Fruit fly (Drosophila melanogaster): ENCODE results near the gene gdrd.

The gdrd gene

dm6 chr3L:14661567-14662258, 29.4 kb upstream of the gdrd start (continued):
- no peak for TF ChIP-seq ac (GFP tag; optimal IDR thresholded peaks at IDR 0.05)
- TF ChIP-seq CG30403 (GFP tag; optimal IDR thresholded peaks at IDR 0.05): peak; percentile 78
- TF ChIP-seq Ets65A (GFP tag): peak; percentile 95
- peak; percentile 76 for TF ChIP-seq HmgZ (tag; optimal IDR thresholded peaks at IDR 0.05)
- TF ChIP-seq nmo (GFP tag; optimal IDR thresholded peaks at IDR 0.05): peak; percentile 78
- peak; percentile 7 for TF ChIP-seq MESR4 (GFP tag; optimal IDR thresholded peaks at IDR 0.05)
- peak; percentile 68; the same call in 2 of the 3 replicates for TF ChIP-seq Optix (GFP tag; IDR thresholded peaks at IDR 0.05)
- TF ChIP-seq CG42726 (GFP tag; IDR thresholded peaks at IDR 0.05; ENCODE audit: partially characterized antibody): no peak
- peak; percentile 59 for TF ChIP-seq Ravus (GFP tag; IDR thresholded peaks at IDR 0.05)
- peak; percentile 72 for TF ChIP-seq CG13624 (GFP tag; optimal IDR thresholded peaks at IDR 0.05)
- peak; percentile 75 for TF ChIP-seq Oaz (GFP tag; IDR thresholded peaks at IDR 0.05)
- TF ChIP-seq CG7357 (GFP tag; IDR thresholded peaks at IDR 0.05): peak; percentile 76; the same call in 2 of the 3 replicates
- TF ChIP-seq CG1832 (GFP tag; optimal IDR thresholded peaks at IDR 0.05): no peak
- peak; percentile 64 for TF ChIP-seq CG10654 (GFP tag; optimal IDR thresholded peaks at IDR 0.05)
- peak; percentile 85 for TF ChIP-seq CG10366 (GFP tag; IDR thresholded peaks at IDR 0.05)
- TF ChIP-seq otp (GFP tag; IDR thresholded peaks at IDR 0.05): peak; percentile 75
- TF ChIP-seq abd-A (tag; optimal IDR thresholded peaks at IDR 0.05): peak; percentile 98
- TF ChIP-seq zen2 (GFP tag; IDR thresholded peaks at IDR 0.05; ENCODE audit: partially characterized antibody): no peak
- TF ChIP-seq scrt (GFP tag; optimal IDR thresholded peaks at IDR 0.05): peak; percentile 78
- peak; percentile 70 for TF ChIP-seq Ssrp (tag; optimal IDR thresholded peaks at IDR 0.05)
- peak; percentile 67 for TF ChIP-seq CG11093 (GFP tag; IDR thresholded peaks at IDR 0.05)
- TF ChIP-seq repo (GFP tag; optimal IDR thresholded peaks at IDR 0.05): peak; percentile 31
- no peak for TF ChIP-seq pfk (GFP tag; optimal IDR thresholded peaks at IDR 0.05)
- TF ChIP-seq CG12219 (GFP tag; optimal IDR thresholded peaks at IDR 0.05): peak; percentile 80
- TF ChIP-seq CG11085 (GFP tag; IDR thresholded peaks at IDR 0.05): peak; percentile 71; the same call in 1 of the 2 replicates
- TF ChIP-seq peb (GFP tag; IDR thresholded peaks at IDR 0.05): peak; percentile 74; the same call in 1 of the 2 replicates
- peak; percentile 62 for TF ChIP-seq en (GFP tag; optimal IDR thresholded peaks at IDR 0.05)
- peak; percentile 58 for TF ChIP-seq CG30431 (GFP tag; optimal IDR thresholded peaks at IDR 0.05)
- TF ChIP-seq CG33213 (GFP tag; optimal IDR thresholded peaks at IDR 0.05): peak; percentile 62
- peak; percentile 87 for TF ChIP-seq CG14441 (GFP tag; IDR thresholded peaks at IDR 0.05)
- TF ChIP-seq CG34422 (GFP tag; IDR thresholded peaks at IDR 0.05): peak; percentile 90
- peak; percentile 36 for TF ChIP-seq D19A (tag; optimal IDR thresholded peaks at IDR 0.05)
- peak; percentile 73 for TF ChIP-seq CG9817 (tag; optimal IDR thresholded peaks at IDR 0.05)
- no peak for TF ChIP-seq CG9797 (GFP tag; optimal IDR thresholded peaks at IDR 0.05)
- peak; percentile 79 for TF ChIP-seq CG32772 (GFP tag; IDR thresholded peaks at IDR 0.05)
- peak; percentile 58 for TF ChIP-seq CG1233 (GFP tag; optimal IDR thresholded peaks at IDR 0.05)
- TF ChIP-seq Sry-β (GFP tag; optimal IDR thresholded peaks at IDR 0.05): no peak
- peak; percentile 58 for TF ChIP-seq CG4328 (GFP tag; optimal IDR thresholded peaks at IDR 0.05)
- peak; percentile 71 for TF ChIP-seq croc (GFP tag; conservative IDR thresholded peaks at IDR 0.05)
- peak; percentile 67 for TF ChIP-seq B-H1 (GFP tag; IDR thresholded peaks at IDR 0.05)
- TF ChIP-seq CG12391 (tag; optimal IDR thresholded peaks at IDR 0.05): peak; percentile 88
- peak; percentile 76 for TF ChIP-seq esg (GFP tag; conservative IDR thresholded peaks at IDR 0.05)
- TF ChIP-seq CG6254 (GFP tag; optimal IDR thresholded peaks at IDR 0.05): peak; percentile 21
- peak; percentile 91 for TF ChIP-seq Fer1 (GFP tag; optimal IDR thresholded peaks at IDR 0.05)
- peak; percentile 73 for TF ChIP-seq dmrt11E (tag; optimal IDR thresholded peaks at IDR 0.05)
- TF ChIP-seq Atf-2 (GFP tag; optimal IDR thresholded peaks at IDR 0.05): peak; percentile 68
- TF ChIP-seq CG10979 (tag; optimal IDR thresholded peaks at IDR 0.05): peak; percentile 82
- TF ChIP-seq CG18476 (GFP tag; optimal IDR thresholded peaks at IDR 0.05): peak; percentile 60
- peak; percentile 67 for TF ChIP-seq kni (GFP tag; optimal IDR thresholded peaks at IDR 0.05)
